Worm (Caenorhabditis elegans) whole organism, L2 larva: ENCODE results near the gene ZC477.2.
A peak's percentile ranks its signal among the peaks of the same experiment; 100 is the strongest.

Experiments used
- C34F6.9 ChIP-seq: fragments of 150-350 bp; optimal IDR thresholded peaks from 2 replicates; lab custom pipeline; 2014; ENCODE audit warnings: missing biosample characterization, missing genetic modification characterization
- R02D3.7 ChIP-seq: fragments of 150-350 bp; optimal IDR thresholded peaks from 2 replicates; lab custom pipeline; 2014; ENCODE audit warnings: missing biosample characterization, missing genetic modification characterization
- Y55F3AM.14 ChIP-seq: fragments of 200-800 bp; sonication (Bioruptor generic); optimal IDR thresholded peaks from 2 replicates; lab custom pipeline; 2018; ENCODE audit warnings: mild to moderate bottlenecking, missing genetic modification characterization, missing compliant biosample characterization
- ZK546.5 ChIP-seq: sonication (generic microtip); optimal IDR thresholded peaks from 2 replicates; lab custom pipeline; 2017; ENCODE audit warnings: missing biosample characterization, missing genetic modification characterization
- alr-1 ChIP-seq: fragments of 150-350 bp; optimal IDR thresholded peaks from 2 replicates; lab custom pipeline; 2014; ENCODE audit warnings: missing biosample characterization, missing genetic modification characterization
- aly-2 ChIP-seq: fragments of 150-350 bp; optimal IDR thresholded peaks from 2 replicates; lab custom pipeline; 2014; ENCODE audit warnings: missing biosample characterization, missing genetic modification characterization
- ama-1 ChIP-seq: fragments of 150-350 bp; optimal IDR thresholded peaks from 2 replicates; lab custom pipeline; 2018; ENCODE audit warnings: inconsistent platforms
- blmp-1 ChIP-seq: sonication (generic microtip); optimal IDR thresholded peaks from 2 replicates; lab custom pipeline; 2017; ENCODE audit warnings: missing genetic modification characterization, mild to moderate bottlenecking, missing compliant biosample characterization, antibody characterized with exemption, moderate library complexity; ENCODE audit not compliant: insufficient read depth
- ceh-16 ChIP-seq: fragments of 150-350 bp; optimal IDR thresholded peaks from 2 replicates; lab custom pipeline; 2014; ENCODE audit warnings: missing biosample characterization, missing genetic modification characterization
- ceh-82 ChIP-seq: fragments of 150-350 bp; optimal IDR thresholded peaks from 2 replicates; lab custom pipeline; 2014; ENCODE audit warnings: missing biosample characterization, missing genetic modification characterization
- crh-2 ChIP-seq: sonication (generic microtip); optimal IDR thresholded peaks from 2 replicates; lab custom pipeline; 2017; ENCODE audit warnings: missing biosample characterization, missing genetic modification characterization
- dmd-4 ChIP-seq: sonication (generic microtip); optimal IDR thresholded peaks from 2 replicates; lab custom pipeline; 2017; ENCODE audit warnings: missing biosample characterization, missing genetic modification characterization
- egl-27 ChIP-seq: sonication (generic microtip); optimal IDR thresholded peaks from 3 replicates; lab custom pipeline; 2017; ENCODE audit warnings: missing biosample characterization, missing genetic modification reagents, missing genetic modification characterization
- elt-1 ChIP-seq: fragments of 150-350 bp; optimal IDR thresholded peaks from 2 replicates; lab custom pipeline; 2014; ENCODE audit warnings: missing biosample characterization, missing genetic modification characterization
- elt-3 ChIP-seq: sonication (generic microtip); optimal IDR thresholded peaks from 2 replicates; lab custom pipeline; 2017; ENCODE audit warnings: missing biosample characterization, missing genetic modification characterization
- fos-1 ChIP-seq: fragments of 150-350 bp; optimal IDR thresholded peaks from 2 replicates; lab custom pipeline; 2014; ENCODE audit warnings: missing biosample characterization, missing genetic modification characterization
- gmeb-1 ChIP-seq: fragments of 150-350 bp; optimal IDR thresholded peaks from 2 replicates; lab custom pipeline; 2014; ENCODE audit warnings: missing biosample characterization, missing genetic modification characterization
- lin-11 ChIP-seq: fragments of 150-350 bp; sonication (generic microtip); optimal IDR thresholded peaks from 2 replicates; lab custom pipeline; 2014; ENCODE audit warnings: missing biosample characterization, missing genetic modification characterization, inconsistent platforms, mixed read lengths
- mab-5 ChIP-seq: fragments of 150-350 bp; optimal IDR thresholded peaks from 2 replicates; lab custom pipeline; 2014; ENCODE audit warnings: missing biosample characterization, missing genetic modification characterization
- nhr-11 ChIP-seq: fragments of 150-350 bp; optimal IDR thresholded peaks from 2 replicates; lab custom pipeline; 2014; ENCODE audit warnings: missing biosample characterization, missing genetic modification characterization
- nhr-12 ChIP-seq: fragments of 150-350 bp; optimal IDR thresholded peaks from 2 replicates; lab custom pipeline; 2014; ENCODE audit warnings: missing biosample characterization, missing genetic modification characterization
- nhr-21 ChIP-seq: fragments of 150-350 bp; optimal IDR thresholded peaks from 2 replicates; lab custom pipeline; 2014; ENCODE audit warnings: missing biosample characterization, missing genetic modification characterization
- nhr-23 ChIP-seq: fragments of 150-350 bp; optimal IDR thresholded peaks from 2 replicates; lab custom pipeline; 2014; ENCODE audit warnings: missing biosample characterization, missing genetic modification reagents, missing genetic modification characterization
- nhr-237 ChIP-seq: fragments of 150-350 bp; optimal IDR thresholded peaks from 2 replicates; lab custom pipeline; 2014; ENCODE audit warnings: missing biosample characterization, missing genetic modification characterization
- nhr-6 ChIP-seq: fragments of 150-350 bp; optimal IDR thresholded peaks from 2 replicates; lab custom pipeline; 2014; ENCODE audit warnings: missing biosample characterization, missing genetic modification characterization
- sem-4 ChIP-seq: fragments of 150-350 bp; optimal IDR thresholded peaks from 2 replicates; lab custom pipeline; 2014; ENCODE audit warnings: missing biosample characterization, missing genetic modification reagents, missing genetic modification characterization
- skn-1 ChIP-seq: sonication (generic microtip); optimal IDR thresholded peaks from 2 replicates; lab custom pipeline; 2017; ENCODE audit warnings: missing biosample characterization, missing genetic modification characterization
- sma-3 ChIP-seq: sonication (generic microtip); optimal IDR thresholded peaks from 2 replicates; lab custom pipeline; 2016; ENCODE audit warnings: missing genetic modification reagents, missing genetic modification characterization, missing compliant biosample characterization
- sma-9 ChIP-seq, 2 experiments: fragments of 150-350 bp in 1 of 2; sonication (generic microtip) in 1 of 2; optimal IDR thresholded peaks; 2 replicates each; lab custom pipeline; 2014 to 2016; ENCODE audit warnings: missing genetic modification characterization in 2 of 2, mild to moderate bottlenecking in 1 of 2, missing biosample characterization in 1 of 2, missing compliant biosample characterization in 1 of 2, missing genetic modification reagents in 1 of 2, moderate library complexity in 1 of 2
- unc-39 ChIP-seq: fragments of 150-350 bp; optimal IDR thresholded peaks from 2 replicates; lab custom pipeline; 2014; ENCODE audit warnings: missing biosample characterization, missing genetic modification characterization
- unc-55 ChIP-seq: fragments of 150-350 bp; sonication (generic microtip); optimal IDR thresholded peaks from 3 replicates; lab custom pipeline; 2014; ENCODE audit warnings: missing biosample characterization, missing genetic modification reagents, missing genetic modification characterization
- ztf-1 ChIP-seq: fragments of 200-800 bp; sonication (Bioruptor generic); conservative IDR thresholded peaks from 2 replicates; pipeline ENCODE4 v1.3.6; 2022; ENCODE audit warnings: missing genetic modification characterization, missing compliant biosample characterization
- ztf-4 ChIP-seq: fragments of 150-350 bp; optimal IDR thresholded peaks from 2 replicates; lab custom pipeline; 2014; ENCODE audit warnings: missing biosample characterization, missing genetic modification characterization

The ZC477.2 gene

ce11 chrIV:7154356-7154755 is 46.4 kb downstream of the ZC477.2 start, which contains the start of gene C34D4.2:
Gene C34D4.2 (plus strand): TSS chrIV:7154656.
- TF ChIP-seq unc-39 (tag; lab: Kevin White, UChicago) (no peak), nhr-21 (tag; lab: Kevin White, UChicago) (no peak), C34F6.9 (tag; lab: Kevin White, UChicago) (no peak), Y55F3AM.14 (no peak), blmp-1 (tag; lab: Kevin White, UChicago) (no peak), lin-11 (tag; lab: Kevin White, UChicago) (no peak), sem-4 (tag; lab: Kevin White, UChicago) (no peak), nhr-237 (tag; lab: Kevin White, UChicago) (no peak), gmeb-1 (no peak), crh-2 (tag; lab: Kevin White, UChicago) (no peak), nhr-11 (no peak), nhr-23 (tag; lab: Kevin White, UChicago) (no peak), unc-55 (GFP tag; lab: Kevin White, UChicago) (no peak), ztf-1 (GFP tag; lab: Robert Waterston, UW) (no peak), nhr-12 (tag; lab: Kevin White, UChicago) (no peak), sma-3 (GFP tag; lab: Kevin White, UChicago) (no peak), ztf-4 (tag; lab: Kevin White, UChicago) (no peak), mab-5 (tag; lab: Kevin White, UChicago) (no peak), dmd-4 (no peak)
- TF ChIP-seq, all 48 proteins: peak for 0

ce11 chrIV:7156356-7156755 is 48.4 kb downstream of the ZC477.2 start, which contains the start of gene maph-9:
Gene maph-9 (plus strand): TSS chrIV:7156628.
- TF ChIP-seq sma-9 (GFP tag; optimal IDR thresholded peaks at IDR 0.05; lab: Kevin White, UChicago) = no peak
- no peak for TF ChIP-seq sma-9 (tag; optimal IDR thresholded peaks at IDR 0.05; lab: Kevin White, UChicago)
- no peak for TF ChIP-seq nhr-6 (tag; lab: Kevin White, UChicago)
- TF ChIP-seq ZK546.5 = no peak
- peak; percentile 33 for TF ChIP-seq C34F6.9 (tag; lab: Kevin White, UChicago)
- TF ChIP-seq elt-1 = no peak
- TF ChIP-seq blmp-1 (tag; lab: Kevin White, UChicago) = no peak

ce11 chrIV:7158161-7158560 is 50.2 kb downstream of the ZC477.2 start:
- TF ChIP-seq ztf-4 (tag; lab: Kevin White, UChicago) (no peak), alr-1 (tag; lab: Kevin White, UChicago) (no peak), nhr-12 (tag; lab: Kevin White, UChicago) (no peak), ceh-82 (tag; lab: Kevin White, UChicago) (no peak), nhr-23 (tag; lab: Kevin White, UChicago) (no peak), skn-1 (no peak), egl-27 (no peak), ama-1 (lab: Kevin White, UChicago) (no peak), sma-3 (GFP tag; lab: Kevin White, UChicago) (no peak), R02D3.7 (tag; lab: Kevin White, UChicago) (no peak), blmp-1 (tag; lab: Kevin White, UChicago) (no peak), elt-1 (no peak), lin-11 (tag; lab: Kevin White, UChicago) (no peak), fos-1 (no peak), ceh-16 (tag; lab: Kevin White, UChicago) (no peak), elt-3 (tag; lab: Kevin White, UChicago) (no peak), Y55F3AM.14 (no peak), aly-2 (no peak), sma-9 (GFP tag; optimal IDR thresholded peaks at IDR 0.05; lab: Kevin White, UChicago) (no peak), sma-9 (tag; optimal IDR thresholded peaks at IDR 0.05; lab: Kevin White, UChicago) (no peak)
